In the genomic region with DNA sequence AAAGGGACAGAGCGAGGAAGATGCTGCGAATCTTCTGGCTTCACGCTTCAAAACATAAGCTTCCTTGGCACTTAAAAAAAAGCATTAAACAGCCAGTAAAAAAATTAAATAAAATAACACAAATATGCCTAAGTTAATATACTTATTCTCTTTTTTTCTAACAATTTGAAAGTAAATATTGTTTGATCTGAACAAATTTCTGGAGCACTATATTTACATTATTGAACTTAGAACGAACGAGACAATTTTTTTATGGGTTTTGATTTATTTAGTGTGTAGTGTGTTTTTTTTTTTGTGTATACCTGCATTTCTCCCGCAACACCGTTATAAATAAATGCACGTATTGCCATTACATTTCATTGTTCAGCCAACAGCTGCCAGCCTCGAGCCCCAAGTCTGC, we compare ENCODE assay signal across 1 fruit fly cellular context.
TF ChIP-seq lines count a peak whose summit lies in the region.

No protein-coding gene starts in this region.

TF ChIP-seq in whole organism, prepupa, 60 proteins besides CTCF, POLR2A, EP300 and RAD21 (continued from another document):
- TF ChIP-seq Hr39 (GFP tag; optimal IDR thresholded peaks at IDR 0.05; lab: Kevin White, UChicago) (peak; percentile 56), CG31627 (GFP tag; optimal IDR thresholded peaks at IDR 0.05; lab: Kevin White, UChicago) (peak; percentile 69), CG11294 (GFP tag; IDR thresholded peaks at IDR 0.05; lab: Robert Waterston, UW) (no peak), Ets21C (GFP tag; optimal IDR thresholded peaks at IDR 0.05; lab: Kevin White, UChicago) (peak; percentile 58), lz (GFP tag; optimal IDR thresholded peaks at IDR 0.05; lab: Kevin White, UChicago) (peak; percentile 70), CG6276 (GFP tag; optimal IDR thresholded peaks at IDR 0.05; lab: Kevin White, UChicago) (no peak), Smox (GFP tag; optimal IDR thresholded peaks at IDR 0.05; lab: Kevin White, UChicago) (peak; percentile 75), vri (GFP tag; optimal IDR thresholded peaks at IDR 0.05; lab: Kevin White, UChicago) (no peak), spab (GFP tag; optimal IDR thresholded peaks at IDR 0.05; lab: Kevin White, UChicago) (no peak), Gug (GFP tag; IDR thresholded peaks at IDR 0.05; lab: Robert Waterston, UW) (no peak), Ets96B (tag; optimal IDR thresholded peaks at IDR 0.05; lab: Kevin White, UChicago) (no peak), CG8632 (GFP tag; optimal IDR thresholded peaks at IDR 0.05; lab: Kevin White, UChicago) (peak; percentile 42), CG8119 (GFP tag; IDR thresholded peaks at IDR 0.05; lab: Robert Waterston, UW) (no peak), CG8319 (GFP tag; optimal IDR thresholded peaks at IDR 0.05; lab: Kevin White, UChicago) (no peak), CG11902 (GFP tag; optimal IDR thresholded peaks at IDR 0.05; lab: Kevin White, UChicago) (no peak), svp (GFP tag; lab: Kevin White, UChicago) (peak; percentile 83), CG3032 (tag; optimal IDR thresholded peaks at IDR 0.05; lab: Kevin White, UChicago) (no peak), Eip93F (GFP tag; optimal IDR thresholded peaks at IDR 0.05; lab: Kevin White, UChicago) (no peak), CG6792 (GFP tag; optimal IDR thresholded peaks at IDR 0.05; lab: Kevin White, UChicago) (peak; percentile 43), Hr38 (GFP tag; optimal IDR thresholded peaks at IDR 0.05; lab: Kevin White, UChicago) (no peak), Sox14 (GFP tag; optimal IDR thresholded peaks at IDR 0.05; lab: Kevin White, UChicago) (peak; percentile 37)
